Fruit fly (Drosophila melanogaster) S2 (cell line): ENCODE data around the gene CG13458.

Experiments used
- CG8478 ChIP-seq: fragments of >200 bp; optimal IDR thresholded peaks from 2 replicates; lab custom pipeline; 2018
- CTCF ChIP-seq, 2 experiments: fragments of >200 bp; optimal IDR thresholded peaks; 2 replicates each; lab custom pipeline; 2018

DNA sequence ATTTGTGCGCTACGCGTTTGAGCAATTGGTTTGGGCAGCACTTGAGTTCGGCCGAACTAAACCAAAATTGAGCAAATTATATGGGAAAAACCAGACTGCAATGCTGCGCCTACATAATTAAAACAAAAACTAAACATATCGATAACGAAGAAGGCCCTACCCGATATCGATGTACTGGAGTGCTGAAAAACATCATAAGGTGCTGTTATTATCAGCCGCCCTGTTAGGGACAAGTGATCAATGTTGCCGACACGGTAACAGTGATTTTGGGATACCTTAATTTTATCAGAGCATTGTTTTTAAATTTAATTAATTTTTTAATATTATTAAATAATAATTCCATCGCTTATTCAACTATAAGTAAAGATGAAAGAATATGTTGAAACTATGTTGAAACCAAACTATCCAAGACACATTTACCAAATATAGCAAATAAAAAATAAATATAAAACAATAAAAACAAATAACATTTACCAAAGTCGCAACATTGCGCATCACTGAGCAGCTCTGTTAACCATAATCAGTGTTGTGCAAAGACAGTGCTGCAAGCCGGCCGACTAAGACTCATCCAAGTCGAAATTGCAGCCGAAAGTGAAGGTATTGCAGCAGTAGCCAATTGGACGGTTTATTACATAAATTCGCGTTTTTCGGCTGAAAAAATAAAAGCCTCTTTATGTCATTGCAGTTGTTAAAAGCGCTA lies 18.6 kb upstream of the CG13458 start, which contains the start of the genes sstn, Plp and GlyRS:
- TF ChIP-seq CG8478 (lab: Kevin White, UChicago) (no peak), CTCF (optimal IDR thresholded peaks at IDR 0.05; lab: Kevin White, UChicago) (no peak)
